Worm (Caenorhabditis elegans) whole organism, mixed stage, embryonic: ENCODE data around the gene ZK177.1.

Source experiments
- drap-1 ChIP-seq: fragments of 200-800 bp; sonication (Bioruptor generic); optimal IDR thresholded peaks from 3 replicates; lab custom pipeline; 2018; ENCODE audit warnings: mild to moderate bottlenecking, missing genetic modification characterization, missing compliant biosample characterization
- hlh-1 ChIP-seq: fragments of 150-350 bp; optimal IDR thresholded peaks from 2 replicates; lab custom pipeline; 2014; ENCODE audit warnings: missing biosample characterization, missing genetic modification reagents, missing genetic modification characterization
- lin-32 ChIP-seq: fragments of 200-800 bp; sonication (Bioruptor generic); optimal IDR thresholded peaks from 2 replicates; lab custom pipeline; 2018; ENCODE audit warnings: mild to moderate bottlenecking, missing genetic modification characterization, missing compliant biosample characterization
- zip-8 ChIP-seq: fragments of 150-350 bp; optimal IDR thresholded peaks from 2 replicates; lab custom pipeline; 2014; ENCODE audit warnings: missing biosample characterization, missing genetic modification characterization

- TF ChIP-seq lin-32 (GFP tag; lab: Kevin White, UChicago) (no peak), hlh-1 (tag; lab: Kevin White, UChicago) (no peak), zip-8 (tag; lab: Kevin White, UChicago) (no peak), drap-1 (no peak)
These were observed 27.6 kb downstream of the ZK177.1 start for ce11 chrII:5555522-5555921.
